Fruit fly (Drosophila melanogaster): Measurements from ENCODE around the gene CG31730.
A peak's percentile ranks its signal among the peaks of the same experiment; 100 is the strongest.

The CG31730 gene

DNA sequence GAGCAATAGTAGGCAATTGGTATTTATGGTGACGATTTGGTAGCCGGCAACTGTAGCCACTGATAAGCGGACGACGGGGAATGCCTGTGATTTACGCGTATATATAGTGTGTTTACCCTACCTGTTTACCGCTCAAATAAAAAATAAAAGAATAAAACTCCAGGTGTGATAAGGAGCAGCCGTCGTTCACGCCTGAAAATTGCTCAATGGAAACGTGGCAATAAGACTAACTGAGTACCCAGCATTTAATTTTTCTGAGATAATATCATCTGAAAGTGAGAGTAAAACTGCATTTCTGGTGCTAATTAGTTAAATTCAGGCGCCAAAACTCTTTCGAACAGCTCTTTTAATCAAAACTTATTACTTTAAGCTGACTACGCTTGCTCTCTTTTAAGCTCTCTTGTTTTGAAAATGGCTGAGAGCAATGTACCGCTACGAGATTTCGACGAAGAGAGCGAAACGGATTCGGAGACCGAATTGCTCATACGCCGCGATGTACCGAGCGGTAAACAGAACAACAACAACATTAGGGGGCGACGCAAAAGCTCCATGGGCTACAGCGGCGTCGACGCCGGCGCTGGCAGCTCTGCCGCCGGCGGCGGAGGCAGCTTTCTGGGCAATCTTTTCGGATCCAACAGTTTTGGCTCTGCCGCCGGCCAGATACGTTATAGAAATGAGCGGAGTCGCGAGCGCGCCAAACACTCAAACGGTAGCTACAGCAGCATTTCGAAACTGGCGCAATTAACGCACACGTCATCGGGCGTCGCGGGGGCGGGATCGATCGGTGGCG lies 30.9 kb upstream of the CG31730 start (continued):
- TF ChIP-seq eg (GFP tag; IDR thresholded peaks at IDR 0.05) = peak; percentile 62; the same call in 2 of the 3 replicates
- TF ChIP-seq CG7368 (GFP tag; optimal IDR thresholded peaks at IDR 0.05) = peak; percentile 19
- peak; percentile 97 for TF ChIP-seq fkh (GFP tag; optimal IDR thresholded peaks at IDR 0.05)
- no peak for TF ChIP-seq Eip75B (GFP tag; optimal IDR thresholded peaks at IDR 0.05)
- TF ChIP-seq Lpt (GFP tag; optimal IDR thresholded peaks at IDR 0.05) = peak; percentile 22
- peak; percentile 38 for TF ChIP-seq Sox102F (GFP tag; optimal IDR thresholded peaks at IDR 0.05)
- TF ChIP-seq CG11762 (GFP tag; optimal IDR thresholded peaks at IDR 0.05; ENCODE audit: insufficient read depth) = no peak
- peak; percentile 51 for TF ChIP-seq Eip78C (GFP tag)

DNA sequence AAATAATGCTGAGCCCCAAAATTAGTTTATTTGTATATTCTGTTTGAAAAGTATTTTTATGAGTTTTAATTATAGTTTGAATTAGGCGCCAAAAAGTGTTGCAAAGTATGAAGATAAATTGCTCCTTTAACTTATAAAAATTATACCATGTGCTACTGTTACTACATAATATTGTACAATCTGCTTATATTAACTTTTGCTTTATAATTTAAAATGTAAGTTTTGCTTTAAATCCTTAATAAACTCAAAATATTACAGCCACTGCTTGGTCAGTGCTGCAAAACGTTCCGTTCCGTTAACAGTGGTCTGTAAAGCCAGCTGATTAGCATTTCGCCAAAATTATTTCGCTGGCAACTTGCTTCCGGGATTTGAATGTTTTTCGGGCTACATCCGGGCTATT lies 30.1 kb upstream of the CG31730 start, which contains the start of gene CG31729:
Gene CG31729 (plus strand): TSS at position 309 of the 400 bp plus-strand sequence.
- TF ChIP-seq Met (GFP tag; optimal IDR thresholded peaks at IDR 0.05) (peak; percentile 19), CG8632 (GFP tag; optimal IDR thresholded peaks at IDR 0.05) (no peak), CG6163 (GFP tag; IDR thresholded peaks at IDR 0.05) (no peak), CG8319 (GFP tag; optimal IDR thresholded peaks at IDR 0.05) (peak; percentile 4), lz (GFP tag; optimal IDR thresholded peaks at IDR 0.05) (peak; percentile 22), Eip78C (GFP tag) (peak; percentile 90), Hr4 (GFP tag; optimal IDR thresholded peaks at IDR 0.05) (no peak), Sox102F (GFP tag; optimal IDR thresholded peaks at IDR 0.05) (peak; percentile 3), acj6 (GFP tag; optimal IDR thresholded peaks at IDR 0.05) (peak; percentile 15), Eip93F (GFP tag; optimal IDR thresholded peaks at IDR 0.05) (peak; percentile 5), Blimp-1 (GFP tag; optimal IDR thresholded peaks at IDR 0.05) (no peak), topi (GFP tag; optimal IDR thresholded peaks at IDR 0.05) (peak; percentile 51), CG6792 (GFP tag; optimal IDR thresholded peaks at IDR 0.05) (no peak), OdsH (GFP tag; optimal IDR thresholded peaks at IDR 0.05) (peak; percentile 43), pdm3 (GFP tag; optimal IDR thresholded peaks at IDR 0.05) (peak; percentile 25), CG3919 (GFP tag; optimal IDR thresholded peaks at IDR 0.05) (peak; percentile 61), cyc (GFP tag; optimal IDR thresholded peaks at IDR 0.05) (peak; percentile 55), dac (GFP tag; optimal IDR thresholded peaks at IDR 0.05) (no peak), Eip75B (GFP tag; optimal IDR thresholded peaks at IDR 0.05) (peak; percentile 18), Hr39 (GFP tag; optimal IDR thresholded peaks at IDR 0.05) (peak; percentile 28), fd85E (GFP tag; optimal IDR thresholded peaks at IDR 0.05) (no peak), esn (GFP tag; optimal IDR thresholded peaks at IDR 0.05) (peak; percentile 44), CG15336 (GFP tag; IDR thresholded peaks at IDR 0.05) (no peak), CG31627 (GFP tag; optimal IDR thresholded peaks at IDR 0.05) (peak; percentile 23), CG10631 (GFP tag; optimal IDR thresholded peaks at IDR 0.05) (peak; percentile 2), Sox15 (GFP tag; optimal IDR thresholded peaks at IDR 0.05) (no peak), eg (GFP tag; IDR thresholded peaks at IDR 0.05) (no peak), Ets96B (tag; optimal IDR thresholded peaks at IDR 0.05) (no peak)

dm6 chr2L:13286456-13286855 lies 26.9 kb upstream of the CG31730 start, which contains the start of the genes Drep4 and Uvrag:
TSS of gene Drep4 (minus strand) at chr2L:13286462.
TSS of gene Uvrag (plus strand) at chr2L:13286777.
- TF ChIP-seq Sox15 (GFP tag; optimal IDR thresholded peaks at IDR 0.05) = peak; percentile 37
- TF ChIP-seq CG3032 (tag; optimal IDR thresholded peaks at IDR 0.05) = peak; percentile 75
- no peak for TF ChIP-seq topi (GFP tag; optimal IDR thresholded peaks at IDR 0.05)
- TF ChIP-seq Ets96B (tag; optimal IDR thresholded peaks at IDR 0.05) = peak; percentile 63
- peak; percentile 52 for TF ChIP-seq Met (GFP tag; optimal IDR thresholded peaks at IDR 0.05)
- TF ChIP-seq achi (GFP tag; optimal IDR thresholded peaks at IDR 0.05) = peak; percentile 69
- peak; percentile 70 for TF ChIP-seq acj6 (GFP tag; optimal IDR thresholded peaks at IDR 0.05)
- peak; percentile 54 for TF ChIP-seq CG4318 (GFP tag; optimal IDR thresholded peaks at IDR 0.05)
- peak; percentile 24 for TF ChIP-seq cyc (GFP tag; optimal IDR thresholded peaks at IDR 0.05)
- TF ChIP-seq ss (GFP tag; optimal IDR thresholded peaks at IDR 0.05) = no peak
- TF ChIP-seq Hr39 (GFP tag; optimal IDR thresholded peaks at IDR 0.05) = peak; percentile 14
- TF ChIP-seq Ets21C (GFP tag; optimal IDR thresholded peaks at IDR 0.05) = peak; percentile 9
- TF ChIP-seq CG34406 (GFP tag; optimal IDR thresholded peaks at IDR 0.05) = peak; percentile 47
- peak; percentile 77 for TF ChIP-seq OdsH (GFP tag; optimal IDR thresholded peaks at IDR 0.05)
- peak; percentile 33 for TF ChIP-seq dac (GFP tag; optimal IDR thresholded peaks at IDR 0.05)
- TF ChIP-seq CG10631 (GFP tag; optimal IDR thresholded peaks at IDR 0.05) = peak; percentile 66
- TF ChIP-seq fd85E (GFP tag; optimal IDR thresholded peaks at IDR 0.05) = no peak
- no peak for TF ChIP-seq CG31627 (GFP tag; optimal IDR thresholded peaks at IDR 0.05)
- TF ChIP-seq Sox102F (GFP tag; optimal IDR thresholded peaks at IDR 0.05) = no peak
- peak; percentile 48 for TF ChIP-seq CG6792 (GFP tag; optimal IDR thresholded peaks at IDR 0.05)
- TF ChIP-seq CG8319 (GFP tag; optimal IDR thresholded peaks at IDR 0.05) = peak; percentile 31
- peak; percentile 60 for TF ChIP-seq esn (GFP tag; optimal IDR thresholded peaks at IDR 0.05)
- peak; percentile 74 for TF ChIP-seq Sox14 (GFP tag; optimal IDR thresholded peaks at IDR 0.05)
- no peak for TF ChIP-seq Eip75B (GFP tag; optimal IDR thresholded peaks at IDR 0.05)
- TF ChIP-seq CG6276 (GFP tag; optimal IDR thresholded peaks at IDR 0.05) = no peak
- TF ChIP-seq CG11902 (GFP tag; optimal IDR thresholded peaks at IDR 0.05) = peak; percentile 34
- peak; percentile 40 for TF ChIP-seq CG8632 (GFP tag; optimal IDR thresholded peaks at IDR 0.05)
- TF ChIP-seq Eip78C (GFP tag) = peak; percentile 70
- TF ChIP-seq Blimp-1 (GFP tag; optimal IDR thresholded peaks at IDR 0.05) = peak; percentile 28
